Fruit fly (Drosophila melanogaster): ENCODE data around the gene Tengl2.

The Tengl2 gene

dm6 chr2L:2202018-2202852 is 36.9 kb downstream of the Tengl2 start (continued):
- TF ChIP-seq stwl (tag; optimal IDR thresholded peaks at IDR 0.05) (peak; percentile 96), D (optimal IDR thresholded peaks at IDR 0.05) (no peak), D (GFP tag; optimal IDR thresholded peaks at IDR 0.05) (peak; percentile 100), PHDP (tag; optimal IDR thresholded peaks at IDR 0.05) (peak; percentile 98), Sry-δ (GFP tag; optimal IDR thresholded peaks at IDR 0.05) (peak; percentile 74), CG33557 (GFP tag; optimal IDR thresholded peaks at IDR 0.05) (peak; percentile 99), CG4360 (GFP tag; IDR thresholded peaks at IDR 0.05) (peak; percentile 93), B-H1 (GFP tag; IDR thresholded peaks at IDR 0.05) (peak; percentile 98), CG14667 (GFP tag; IDR thresholded peaks at IDR 0.05) (peak; percentile 97), repo (GFP tag; optimal IDR thresholded peaks at IDR 0.05) (peak; percentile 97), CG3995 (GFP tag; optimal IDR thresholded peaks at IDR 0.05) (peak; percentile 47), dmrt11E (tag; optimal IDR thresholded peaks at IDR 0.05) (peak; percentile 100), run (tag; optimal IDR thresholded peaks at IDR 0.05) (peak; percentile 98), Stat92E (GFP tag; optimal IDR thresholded peaks at IDR 0.05) (peak in 1 of 3 experiments; percentile 100), CG2120 (GFP tag; optimal IDR thresholded peaks at IDR 0.05) (peak; percentile 37), sug (tag; optimal IDR thresholded peaks at IDR 0.05) (peak; percentile 69), otp (GFP tag; IDR thresholded peaks at IDR 0.05) (peak; percentile 99), onecut (GFP tag; IDR thresholded peaks at IDR 0.05) (peak; percentile 97), gcm (GFP tag; optimal IDR thresholded peaks at IDR 0.05) (peak; percentile 100), CG43689 (GFP tag; IDR thresholded peaks at IDR 0.05) (peak; percentile 93), ro (GFP tag; IDR thresholded peaks at IDR 0.05) (peak; percentile 99), vvl (GFP tag; IDR thresholded peaks at IDR 0.05) (peak; percentile 100), CG10274 (GFP tag; optimal IDR thresholded peaks at IDR 0.05) (peak; percentile 83), CG4820 (GFP tag; optimal IDR thresholded peaks at IDR 0.05) (peak; percentile 99), nom (GFP tag; optimal IDR thresholded peaks at IDR 0.05) (peak; percentile 99), salm (tag; optimal IDR thresholded peaks at IDR 0.05) (peak; percentile 99), Elba2 (GFP tag; optimal IDR thresholded peaks at IDR 0.05) (peak; percentile 97), slp2 (GFP tag; optimal IDR thresholded peaks at IDR 0.05) (peak; percentile 98), CG11398 (GFP tag; optimal IDR thresholded peaks at IDR 0.05) (peak; percentile 96), NK7.1 (GFP tag; optimal IDR thresholded peaks at IDR 0.05) (peak; percentile 96), CG5180 (GFP tag; optimal IDR thresholded peaks at IDR 0.05) (peak; percentile 91), h (optimal IDR thresholded peaks at IDR 0.05) (no peak), bigmax (GFP tag; optimal IDR thresholded peaks at IDR 0.05) (peak; percentile 57), CG4424 (GFP tag; optimal IDR thresholded peaks at IDR 0.05) (peak; percentile 99), Xrp1 (GFP tag; IDR thresholded peaks at IDR 0.05) (peak; percentile 100), sim (GFP tag; IDR thresholded peaks at IDR 0.05) (peak; percentile 99), dpn (GFP tag; optimal IDR thresholded peaks at IDR 0.05) (peak; percentile 97 to 98), wor (GFP tag; IDR thresholded peaks at IDR 0.05) (peak; percentile 99), CG10565 (GFP tag; optimal IDR thresholded peaks at IDR 0.05) (peak; percentile 96), CG13424 (tag; optimal IDR thresholded peaks at IDR 0.05) (peak; percentile 99), CG31224 (GFP tag; IDR thresholded peaks at IDR 0.05) (peak; percentile 93), CG13624 (GFP tag; optimal IDR thresholded peaks at IDR 0.05) (peak; percentile 94), usp (GFP tag; optimal IDR thresholded peaks at IDR 0.05) (no peak), H15 (GFP tag; IDR thresholded peaks at IDR 0.05) (peak; percentile 99), Kr (GFP tag; optimal IDR thresholded peaks at IDR 0.05) (peak; percentile 89), NC2α (GFP tag; optimal IDR thresholded peaks at IDR 0.05) (peak; percentile 98), CG15601 (tag; optimal IDR thresholded peaks at IDR 0.05) (peak; percentile 99), CG18764 (GFP tag; optimal IDR thresholded peaks at IDR 0.05) (peak; percentile 98), CG13287 (GFP tag; IDR thresholded peaks at IDR 0.05; ENCODE audit: partially characterized antibody) (no peak), ERR (GFP tag; optimal IDR thresholded peaks at IDR 0.05) (peak; percentile 94)
